Comparison of ENCODE assay signal across 7 fruit fly cellular contexts in the genomic region with DNA sequence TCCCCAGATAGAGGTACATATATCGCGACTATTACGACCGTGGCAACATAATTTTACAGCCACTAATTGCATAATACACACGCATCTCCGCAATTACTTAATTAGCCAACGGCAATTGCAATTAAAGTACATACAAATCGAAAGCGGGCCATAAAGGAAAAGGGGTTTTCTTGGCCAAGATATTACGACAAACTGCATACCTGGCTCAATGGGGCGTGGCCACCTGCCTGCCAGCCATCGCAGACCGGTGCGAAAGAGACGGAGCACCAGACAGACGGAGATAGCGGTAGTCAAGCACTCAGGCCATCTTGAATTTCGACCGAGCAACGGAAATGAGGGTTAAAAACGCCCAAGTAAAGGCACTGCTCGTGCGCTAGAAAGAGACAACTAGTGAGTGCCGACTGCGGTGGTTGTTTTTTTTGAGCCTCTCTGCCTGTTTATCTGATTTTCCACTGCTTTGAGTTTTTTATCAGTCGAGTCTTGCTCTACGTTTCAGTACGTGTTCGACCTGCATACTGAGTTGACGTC.
TF ChIP-seq lines count a peak whose summit lies in the region.

Gene cad (plus strand): TSS at position 490 of the 528 bp plus-strand sequence.

- peak; percentile 52 to 64 for TF ChIP-seq CTCF in S2 (optimal IDR thresholded peaks at IDR 0.05; lab: Kevin White, UChicago)
- TF ChIP-seq CTCF in whole organism, embryonic (GFP tag; optimal IDR thresholded peaks at IDR 0.05; lab: Kevin White, UChicago): no peak

TF ChIP-seq in whole organism, 6 proteins besides CTCF, POLR2A, EP300 and RAD21:
- TF ChIP-seq usp (GFP tag; optimal IDR thresholded peaks at IDR 0.05; lab: Kevin White, UChicago) (no peak), Dll (optimal IDR thresholded peaks at IDR 0.05; lab: Kevin White, UChicago) (peak; percentile 30), EcR (GFP tag; optimal IDR thresholded peaks at IDR 0.05; lab: Kevin White, UChicago) (no peak), psq (optimal IDR thresholded peaks at IDR 0.05; lab: Kevin White, UChicago) (no peak), CG8478 (optimal IDR thresholded peaks at IDR 0.05; lab: Kevin White, UChicago) (peak; percentile 97), pan (optimal IDR thresholded peaks at IDR 0.05; lab: Kevin White, UChicago) (no peak)

TF ChIP-seq in whole organism, adult, 20 proteins besides CTCF, POLR2A, EP300 and RAD21 (continues in another document):
- no peak for TF ChIP-seq CG33017 (tag; optimal IDR thresholded peaks at IDR 0.05; lab: Kevin White, UChicago)
- TF ChIP-seq Crg-1 (GFP tag; optimal IDR thresholded peaks at IDR 0.05; lab: Kevin White, UChicago): no peak
- TF ChIP-seq CG1620 (GFP tag; optimal IDR thresholded peaks at IDR 0.05; lab: Kevin White, UChicago): no peak
- TF ChIP-seq pad (GFP tag; optimal IDR thresholded peaks at IDR 0.05; lab: Kevin White, UChicago): peak; percentile 93
- no peak for TF ChIP-seq CG11617 (GFP tag; optimal IDR thresholded peaks at IDR 0.05; lab: Kevin White, UChicago)
- no peak for TF ChIP-seq CG5204 (GFP tag; optimal IDR thresholded peaks at IDR 0.05; lab: Kevin White, UChicago)
- TF ChIP-seq Hr96 (GFP tag; optimal IDR thresholded peaks at IDR 0.05; lab: Kevin White, UChicago): peak; percentile 37
- no peak for TF ChIP-seq Mnt (GFP tag; optimal IDR thresholded peaks at IDR 0.05; lab: Kevin White, UChicago)
- TF ChIP-seq CG14711 (tag; optimal IDR thresholded peaks at IDR 0.05; lab: Kevin White, UChicago): no peak
- peak; percentile 5 for TF ChIP-seq bab1 (GFP tag; optimal IDR thresholded peaks at IDR 0.05; lab: Kevin White, UChicago)
- TF ChIP-seq toe (GFP tag; optimal IDR thresholded peaks at IDR 0.05; lab: Kevin White, UChicago): no peak
- peak; percentile 30 for TF ChIP-seq CG12768 (GFP tag; optimal IDR thresholded peaks at IDR 0.05; lab: Kevin White, UChicago)
- no peak for TF ChIP-seq cnc (optimal IDR thresholded peaks at IDR 0.05; lab: Kevin White, UChicago)
- TF ChIP-seq kay (GFP tag; lab: Kevin White, UChicago; ENCODE audit: borderline replicate concordance): no peak
- TF ChIP-seq ovo (GFP tag; optimal IDR thresholded peaks at IDR 0.05; lab: Kevin White, UChicago): peak; percentile 29
- peak; percentile 5 for TF ChIP-seq tj (GFP tag; optimal IDR thresholded peaks at IDR 0.05; lab: Kevin White, UChicago)

TF ChIP-seq in whole organism, embryonic, 481 proteins besides CTCF, POLR2A, EP300 and RAD21 (continues in another document):
- TF ChIP-seq gcm2 (GFP tag; optimal IDR thresholded peaks at IDR 0.05; lab: Kevin White, UChicago) (no peak), CG8944 (GFP tag; optimal IDR thresholded peaks at IDR 0.05; lab: Kevin White, UChicago) (no peak), pita (GFP tag; optimal IDR thresholded peaks at IDR 0.05; lab: Kevin White, UChicago) (no peak), CG14965 (GFP tag; optimal IDR thresholded peaks at IDR 0.05; lab: Kevin White, UChicago; ENCODE audit: borderline replicate concordance) (no peak), jumu (GFP tag; optimal IDR thresholded peaks at IDR 0.05; lab: Kevin White, UChicago) (no peak), wor (GFP tag; IDR thresholded peaks at IDR 0.05; lab: Robert Waterston, UW) (no peak), CG17829 (tag; optimal IDR thresholded peaks at IDR 0.05; lab: Kevin White, UChicago) (peak; percentile 47), ase (GFP tag; IDR thresholded peaks at IDR 0.05; lab: Robert Waterston, UW) (no peak), CG11695 (GFP tag; IDR thresholded peaks at IDR 0.05; lab: Robert Waterston, UW) (no peak), CG4617 (GFP tag; optimal IDR thresholded peaks at IDR 0.05; lab: Kevin White, UChicago; ENCODE audit: borderline replicate concordance) (no peak), Taf1 (GFP tag; IDR thresholded peaks at IDR 0.05; lab: Robert Waterston, UW) (no peak), Six4 (GFP tag; optimal IDR thresholded peaks at IDR 0.05; lab: Kevin White, UChicago) (no peak), Gug (GFP tag; IDR thresholded peaks at IDR 0.05; lab: Robert Waterston, UW) (no peak), BtbVII (GFP tag; optimal IDR thresholded peaks at IDR 0.05; lab: Kevin White, UChicago) (no peak), CrebB (tag; optimal IDR thresholded peaks at IDR 0.05; lab: Kevin White, UChicago) (peak; percentile 43), CG17186 (GFP tag; optimal IDR thresholded peaks at IDR 0.05; lab: Kevin White, UChicago) (no peak), h (optimal IDR thresholded peaks at IDR 0.05; lab: Kevin White, UChicago) (no peak)

TF ChIP-seq in whole organism, prepupa, 60 proteins besides CTCF, POLR2A, EP300 and RAD21 (continues in another document):
- TF ChIP-seq CG6163 (GFP tag; IDR thresholded peaks at IDR 0.05; lab: Robert Waterston, UW) (peak; percentile 86), CG10669 (GFP tag; optimal IDR thresholded peaks at IDR 0.05; lab: Kevin White, UChicago) (no peak), Sox102F (GFP tag; optimal IDR thresholded peaks at IDR 0.05; lab: Kevin White, UChicago) (peak; percentile 28), eg (GFP tag; IDR thresholded peaks at IDR 0.05; lab: Robert Waterston, UW) (peak; percentile 57; the same call in 1 of the 3 replicates), salr (GFP tag; optimal IDR thresholded peaks at IDR 0.05; lab: Kevin White, UChicago) (peak in 1 of 2 experiments; percentile 16), Met (GFP tag; optimal IDR thresholded peaks at IDR 0.05; lab: Kevin White, UChicago) (peak; percentile 55), Eip75B (GFP tag; optimal IDR thresholded peaks at IDR 0.05; lab: Kevin White, UChicago) (no peak), fd59A (GFP tag; optimal IDR thresholded peaks at IDR 0.05; lab: Kevin White, UChicago) (no peak), Eip93F (GFP tag; optimal IDR thresholded peaks at IDR 0.05; lab: Kevin White, UChicago) (no peak), CG3919 (GFP tag; optimal IDR thresholded peaks at IDR 0.05; lab: Kevin White, UChicago) (peak; percentile 72), CG11762 (GFP tag; optimal IDR thresholded peaks at IDR 0.05; lab: Kevin White, UChicago; ENCODE audit: insufficient read depth) (peak; percentile 51), CG9139 (GFP tag; optimal IDR thresholded peaks at IDR 0.05; lab: Kevin White, UChicago) (peak; percentile 51), CG6854 (GFP tag; optimal IDR thresholded peaks at IDR 0.05; lab: Kevin White, UChicago) (peak; percentile 46), CG8319 (GFP tag; optimal IDR thresholded peaks at IDR 0.05; lab: Kevin White, UChicago) (peak; percentile 39), CG11902 (GFP tag; optimal IDR thresholded peaks at IDR 0.05; lab: Kevin White, UChicago) (no peak), net (GFP tag; optimal IDR thresholded peaks at IDR 0.05; lab: Kevin White, UChicago) (peak; percentile 25)

TF ChIP-seq in whole organism, pupa, 21 proteins besides CTCF, POLR2A, EP300 and RAD21 (continues in another document):
- TF ChIP-seq CG14655 (GFP tag; optimal IDR thresholded peaks at IDR 0.05; lab: Kevin White, UChicago): no peak
- no peak for TF ChIP-seq CG12605 (GFP tag; IDR thresholded peaks at IDR 0.05; lab: Robert Waterston, UW)
- no peak; the same call in 1 of the 3 replicates for TF ChIP-seq CG4496 (GFP tag; IDR thresholded peaks at IDR 0.05; lab: Robert Waterston, UW)
- no peak for TF ChIP-seq CG10348 (GFP tag; IDR thresholded peaks at IDR 0.05; lab: Robert Waterston, UW)
- TF ChIP-seq CG13204 (GFP tag; optimal IDR thresholded peaks at IDR 0.05; lab: Kevin White, UChicago): no peak
- peak; percentile 62; the same call in 2 of the 3 replicates for TF ChIP-seq fd96Ca (GFP tag; IDR thresholded peaks at IDR 0.05; lab: Robert Waterston, UW)
- peak; percentile 59 for TF ChIP-seq Pif1A (GFP tag; optimal IDR thresholded peaks at IDR 0.05; lab: Kevin White, UChicago)
- TF ChIP-seq gl (tag; optimal IDR thresholded peaks at IDR 0.05; lab: Kevin White, UChicago): peak; percentile 19
- no peak for TF ChIP-seq rn (GFP tag; IDR thresholded peaks at IDR 0.05; lab: Robert Waterston, UW)
- no peak for TF ChIP-seq EcR (GFP tag; optimal IDR thresholded peaks at IDR 0.05; lab: Kevin White, UChicago)
- no peak for TF ChIP-seq CG17806 (tag; optimal IDR thresholded peaks at IDR 0.05; lab: Kevin White, UChicago)
- no peak for TF ChIP-seq CG8159 (tag; optimal IDR thresholded peaks at IDR 0.05; lab: Kevin White, UChicago)
- no peak for TF ChIP-seq CG8301 (tag; optimal IDR thresholded peaks at IDR 0.05; lab: Kevin White, UChicago)
- TF ChIP-seq Ets98B (GFP tag; IDR thresholded peaks at IDR 0.05; lab: Robert Waterston, UW): peak; percentile 52
- peak; percentile 28 for TF ChIP-seq D1 (tag; optimal IDR thresholded peaks at IDR 0.05; lab: Kevin White, UChicago)
- TF ChIP-seq Pif1B (GFP tag; optimal IDR thresholded peaks at IDR 0.05; lab: Kevin White, UChicago): peak; percentile 7
- peak; percentile 66 for TF ChIP-seq Snoo (tag; optimal IDR thresholded peaks at IDR 0.05; lab: Kevin White, UChicago)
- no peak for TF ChIP-seq CG9948 (tag; optimal IDR thresholded peaks at IDR 0.05; lab: Kevin White, UChicago)

TF ChIP-seq in whole organism, wandering third instar larva, 38 proteins besides CTCF, POLR2A, EP300 and RAD21 (continues in another document):
- TF ChIP-seq psq (GFP tag; optimal IDR thresholded peaks at IDR 0.05; lab: Kevin White, UChicago): peak; percentile 45
- TF ChIP-seq fru (GFP tag; optimal IDR thresholded peaks at IDR 0.05; lab: Kevin White, UChicago): no peak
- peak; percentile 19 for TF ChIP-seq Jra (GFP tag; optimal IDR thresholded peaks at IDR 0.05; lab: Kevin White, UChicago)
- TF ChIP-seq rgr (GFP tag; optimal IDR thresholded peaks at IDR 0.05; lab: Kevin White, UChicago): peak; percentile 68
- TF ChIP-seq brk (GFP tag; optimal IDR thresholded peaks at IDR 0.05; lab: Kevin White, UChicago): no peak
- TF ChIP-seq Rel (GFP tag; optimal IDR thresholded peaks at IDR 0.05; lab: Kevin White, UChicago): no peak
- peak; percentile 65 for TF ChIP-seq Rel (tag; optimal IDR thresholded peaks at IDR 0.05; lab: Kevin White, UChicago)
- TF ChIP-seq dmrt93B (GFP tag; optimal IDR thresholded peaks at IDR 0.05; lab: Kevin White, UChicago): peak; percentile 36
- peak in 1 of 2 experiments; percentile 14 for TF ChIP-seq foxo (GFP tag; optimal IDR thresholded peaks at IDR 0.05; lab: Kevin White, UChicago)
- TF ChIP-seq pan (optimal IDR thresholded peaks at IDR 0.05; lab: Kevin White, UChicago): no peak
- peak; percentile 65 for TF ChIP-seq Sp1 (GFP tag; optimal IDR thresholded peaks at IDR 0.05; lab: Kevin White, UChicago)
- peak; percentile 65 for TF ChIP-seq jim (GFP tag; optimal IDR thresholded peaks at IDR 0.05; lab: Kevin White, UChicago)
- TF ChIP-seq br (GFP tag; optimal IDR thresholded peaks at IDR 0.05; lab: Kevin White, UChicago): peak; percentile 57
- no peak for TF ChIP-seq N (GFP tag; optimal IDR thresholded peaks at IDR 0.05; lab: Kevin White, UChicago)
- peak; percentile 2 for TF ChIP-seq Hnf4 (GFP tag; optimal IDR thresholded peaks at IDR 0.05; lab: Kevin White, UChicago)
- peak; percentile 65 for TF ChIP-seq h (GFP tag; optimal IDR thresholded peaks at IDR 0.05; lab: Kevin White, UChicago)
- TF ChIP-seq CG32264 (GFP tag; optimal IDR thresholded peaks at IDR 0.05; lab: Kevin White, UChicago): no peak
- peak; percentile 26 for TF ChIP-seq CG9705 (GFP tag; optimal IDR thresholded peaks at IDR 0.05; lab: Kevin White, UChicago)
- TF ChIP-seq Hr83 (GFP tag; optimal IDR thresholded peaks at IDR 0.05; lab: Kevin White, UChicago; ENCODE audit: poor library complexity, severe bottlenecking): peak; percentile 79
- peak; percentile 11 for TF ChIP-seq OdsH (GFP tag; optimal IDR thresholded peaks at IDR 0.05; lab: Kevin White, UChicago)
